Fruit fly (Drosophila melanogaster) whole organism, embryonic: ENCODE data around the gene D1.

Source experiments
- BEAF-32 ChIP-seq: fragments of 200-800 bp; sonication (Bioruptor generic); optimal IDR thresholded peaks from 3 replicates; lab custom pipeline; 2017; ENCODE audit warnings: missing biosample characterization, missing genetic modification characterization, mild to moderate bottlenecking, moderate library complexity, missing genetic modification reagents
- Blimp-1 ChIP-seq: fragments of 200-800 bp; sonication (Bioruptor generic); optimal IDR thresholded peaks from 3 replicates; lab custom pipeline; 2018; ENCODE audit warnings: missing biosample characterization, missing genetic modification characterization, mild to moderate bottlenecking, moderate library complexity, missing genetic modification reagents
- CG10321 ChIP-seq: fragments of 200-800 bp; sonication (Bioruptor generic); IDR thresholded peaks from 2 replicates; pipeline ENCODE4 v1.3.6; 2022; ENCODE audit warnings: missing biosample characterization, missing genetic modification characterization
- CG11560 ChIP-seq: fragments of 200-800 bp; sonication (Bioruptor generic); IDR thresholded peaks from 3 replicates; pipeline ENCODE4 v1.3.6; 2022; ENCODE audit warnings: missing biosample characterization, missing genetic modification characterization
- CG12299 ChIP-seq: fragments of 200-800 bp; sonication (Bioruptor generic); optimal IDR thresholded peaks from 2 replicates; lab custom pipeline; 2018; ENCODE audit warnings: missing biosample characterization, mild to moderate bottlenecking, missing genetic modification characterization
- CG13775 ChIP-seq: fragments of 200-800 bp; sonication (Bioruptor generic); optimal IDR thresholded peaks from 3 replicates; lab custom pipeline; 2017; ENCODE audit warnings: missing biosample characterization, mild to moderate bottlenecking, missing genetic modification characterization
- CG17568 ChIP-seq: fragments of 200-800 bp; sonication (Bioruptor generic); optimal IDR thresholded peaks from 2 replicates; lab custom pipeline; 2018; ENCODE audit warnings: missing biosample characterization, mild to moderate bottlenecking, missing genetic modification characterization, moderate library complexity
- CG17829 ChIP-seq: fragments of 200-800 bp; optimal IDR thresholded peaks from 2 replicates; lab custom pipeline; 2019; ENCODE audit warnings: missing biosample characterization, mild to moderate bottlenecking, missing genetic modification characterization, moderate library complexity
- CG17912 ChIP-seq: fragments of 200-800 bp; sonication (Bioruptor generic); optimal IDR thresholded peaks from 2 replicates; lab custom pipeline; 2018; ENCODE audit warnings: missing biosample characterization, mild to moderate bottlenecking, missing genetic modification characterization
- CG2116 ChIP-seq: fragments of 200-800 bp; sonication (Bioruptor generic); optimal IDR thresholded peaks from 3 replicates; lab custom pipeline; 2018; ENCODE audit warnings: missing biosample characterization, mild to moderate bottlenecking, missing genetic modification characterization
- CG2120 ChIP-seq: fragments of 200-800 bp; sonication (Bioruptor generic); optimal IDR thresholded peaks from 3 replicates; lab custom pipeline; 2016; ENCODE audit warnings: missing biosample characterization, missing genetic modification characterization
- CG2129 ChIP-seq: fragments of 200-800 bp; sonication (Bioruptor generic); IDR thresholded peaks from 2 replicates; pipeline ENCODE4 v1.3.6; 2022; ENCODE audit warnings: missing biosample characterization, missing genetic modification characterization; ENCODE audit not compliant: partially characterized antibody
- CG33557 ChIP-seq: fragments of 200-800 bp; sonication (Bioruptor generic); optimal IDR thresholded peaks from 2 replicates; lab custom pipeline; 2019; ENCODE audit warnings: missing biosample characterization, mild to moderate bottlenecking, missing genetic modification characterization, moderate library complexity
- CG3726 ChIP-seq: fragments of 200-800 bp; sonication (Bioruptor generic); IDR thresholded peaks from 3 replicates; pipeline ENCODE4, ENCODE4 v1.3.6; 2022; ENCODE audit warnings: missing biosample characterization, missing genetic modification characterization
- CG4328 ChIP-seq: fragments of 200-800 bp; sonication (Bioruptor generic); optimal IDR thresholded peaks from 3 replicates; lab custom pipeline; 2017; ENCODE audit warnings: missing biosample characterization, missing genetic modification reagents, missing genetic modification characterization
- CG6272 ChIP-seq: fragments of 200-800 bp; sonication (Bioruptor generic); IDR thresholded peaks from 2 replicates; pipeline ENCODE4 v1.3.6; 2022; ENCODE audit warnings: missing biosample characterization, missing genetic modification characterization
- CG7963 ChIP-seq: fragments of 200-800 bp; sonication (Bioruptor generic); IDR thresholded peaks from 3 replicates; pipeline ENCODE4 v1.3.6; 2022; ENCODE audit warnings: missing biosample characterization, missing genetic modification characterization; ENCODE audit not compliant: partially characterized antibody
- CG8290 ChIP-seq, 3 experiments: fragments of 200-800 bp; sonication (Bioruptor generic); optimal IDR thresholded peaks; 2 replicates each; lab custom pipeline; 2016 to 2019; ENCODE audit warnings: missing biosample characterization in 3 of 3, missing genetic modification characterization in 3 of 3, mild to moderate bottlenecking in 2 of 3, moderate library complexity in 1 of 3
- CG8924 ChIP-seq: fragments of 200-800 bp; optimal IDR thresholded peaks from 3 replicates; lab custom pipeline; 2019; ENCODE audit warnings: missing biosample characterization, mild to moderate bottlenecking, missing genetic modification characterization, moderate library complexity
- H2.0 ChIP-seq: fragments of 200-800 bp; sonication (Bioruptor generic); IDR thresholded peaks from 2 replicates; pipeline ENCODE4 v1.3.6; 2022; ENCODE audit warnings: missing biosample characterization, missing genetic modification characterization
- HmgZ ChIP-seq: fragments of 200-800 bp; sonication (Bioruptor generic); optimal IDR thresholded peaks from 2 replicates; lab custom pipeline; 2018; ENCODE audit warnings: missing biosample characterization, mild to moderate bottlenecking, missing genetic modification characterization
- Hsf ChIP-seq: fragments of 200-800 bp; sonication (Bioruptor generic); optimal IDR thresholded peaks from 3 replicates; lab custom pipeline; 2016; ENCODE audit warnings: missing biosample characterization, missing genetic modification characterization
- Jarid2 ChIP-seq: fragments of 200-800 bp; sonication (Bioruptor generic); optimal IDR thresholded peaks from 3 replicates; lab custom pipeline; 2017; ENCODE audit warnings: mild to moderate bottlenecking, missing biosample characterization, missing genetic modification reagents, missing genetic modification characterization
- Lhr ChIP-seq: fragments of 200-800 bp; sonication (Bioruptor generic); optimal IDR thresholded peaks from 3 replicates; lab custom pipeline; 2017; ENCODE audit warnings: mild to moderate bottlenecking, missing biosample characterization, missing genetic modification reagents, missing genetic modification characterization
- Meics ChIP-seq: fragments of 200-800 bp; sonication (Bioruptor generic); optimal IDR thresholded peaks from 2 replicates; lab custom pipeline; 2017; ENCODE audit warnings: missing biosample characterization, mild to moderate bottlenecking, missing genetic modification characterization
- NC2β ChIP-seq: fragments of 200-800 bp; sonication (Bioruptor generic); optimal IDR thresholded peaks from 2 replicates; lab custom pipeline; 2016; ENCODE audit warnings: missing biosample characterization, missing genetic modification characterization
- Nf-YB ChIP-seq: fragments of 200-800 bp; sonication (Bioruptor generic); optimal IDR thresholded peaks from 3 replicates; lab custom pipeline; 2019; ENCODE audit warnings: missing biosample characterization, mild to moderate bottlenecking, missing genetic modification characterization, moderate library complexity
- Scr ChIP-seq: fragments of 200-800 bp; sonication (Bioruptor generic); IDR thresholded peaks from 2 replicates; pipeline ENCODE4 v1.3.6; 2022; ENCODE audit warnings: missing biosample characterization, missing genetic modification characterization; ENCODE audit not compliant: partially characterized antibody
- Sox102F ChIP-seq: fragments of 200-800 bp; sonication (Bioruptor generic); optimal IDR thresholded peaks from 2 replicates; lab custom pipeline; 2018; ENCODE audit warnings: missing biosample characterization, mild to moderate bottlenecking, missing genetic modification characterization, moderate library complexity
- Stat92E ChIP-seq, 3 experiments: fragments of >200 bp in 2 of 3; fragments of 200-800 bp in 1 of 3; sonication (Bioruptor generic) in 1 of 3; optimal IDR thresholded peaks; 2 replicates each; lab custom pipeline; 2017 to 2019; ENCODE audit warnings: missing biosample characterization in 3 of 3, missing genetic modification characterization in 3 of 3, mild to moderate bottlenecking in 1 of 3, moderate library complexity in 1 of 3
- Taf1 ChIP-seq: fragments of 200-800 bp; sonication (Bioruptor generic); IDR thresholded peaks from 2 replicates; pipeline ENCODE4 v1.3.6; 2022; ENCODE audit warnings: missing biosample characterization, missing genetic modification characterization
- ato ChIP-seq: fragments of 200-800 bp; sonication (Bioruptor generic); IDR thresholded peaks from 2 replicates; pipeline ENCODE4 v1.3.6; 2022; ENCODE audit warnings: missing biosample characterization, missing genetic modification characterization; ENCODE audit not compliant: partially characterized antibody
- bab2 ChIP-seq: fragments of 200-800 bp; sonication (Bioruptor generic); optimal IDR thresholded peaks from 2 replicates; lab custom pipeline; 2016; ENCODE audit warnings: missing biosample characterization, missing genetic modification characterization
- bigmax ChIP-seq: fragments of 200-800 bp; sonication (Bioruptor generic); optimal IDR thresholded peaks from 2 replicates; lab custom pipeline; 2018; ENCODE audit warnings: missing biosample characterization, mild to moderate bottlenecking, missing genetic modification characterization
- bsh ChIP-seq, 2 experiments: fragments of 200-800 bp; sonication (Bioruptor generic); optimal IDR thresholded peaks; 2 replicates each; lab custom pipeline; 2017 to 2018; ENCODE audit warnings: mild to moderate bottlenecking in 2 of 2, missing biosample characterization in 2 of 2, missing genetic modification characterization in 2 of 2, moderate library complexity in 1 of 2
- croc ChIP-seq: fragments of 200-800 bp; sonication (Bioruptor generic); conservative IDR thresholded peaks from 3 replicates; pipeline ENCODE4 v1.3.6; 2022; ENCODE audit warnings: missing biosample characterization, missing genetic modification characterization
- dpn ChIP-seq, 2 experiments: fragments of 200-800 bp; sonication (Bioruptor generic); optimal IDR thresholded peaks; 3 replicates each; lab custom pipeline; 2016; ENCODE audit warnings: missing biosample characterization in 2 of 2, missing genetic modification characterization in 2 of 2
- fd3F ChIP-seq: fragments of 200-800 bp; sonication (Bioruptor generic); optimal IDR thresholded peaks from 2 replicates; lab custom pipeline; 2018; ENCODE audit warnings: missing biosample characterization, mild to moderate bottlenecking, missing genetic modification characterization, moderate library complexity
- jigr1 ChIP-seq: fragments of 200-800 bp; sonication (Bioruptor generic); IDR thresholded peaks from 3 replicates; pipeline ENCODE4 v1.3.6; 2022; ENCODE audit warnings: missing biosample characterization, missing genetic modification characterization
- nerfin-2 ChIP-seq: fragments of 200-800 bp; sonication (Bioruptor generic); IDR thresholded peaks from 2 replicates; pipeline ENCODE4 v1.3.6; 2022; ENCODE audit warnings: missing biosample characterization, missing genetic modification characterization; ENCODE audit not compliant: partially characterized antibody
- onecut ChIP-seq: fragments of 200-800 bp; sonication (Bioruptor generic); IDR thresholded peaks from 2 replicates; pipeline ENCODE4 v1.3.6; 2022; ENCODE audit warnings: missing biosample characterization, missing genetic modification characterization
- org-1 ChIP-seq: fragments of 200-800 bp; sonication (Bioruptor generic); optimal IDR thresholded peaks from 2 replicates; lab custom pipeline; 2017; ENCODE audit warnings: missing biosample characterization, missing genetic modification characterization
- pum ChIP-seq: fragments of 200-800 bp; sonication (Bioruptor generic); optimal IDR thresholded peaks from 2 replicates; lab custom pipeline; 2016; ENCODE audit warnings: missing biosample characterization, missing genetic modification characterization
- ranshi ChIP-seq: fragments of 200-800 bp; sonication (Bioruptor generic); IDR thresholded peaks from 2 replicates; pipeline ENCODE4 v1.3.6; 2022; ENCODE audit warnings: missing biosample characterization, missing genetic modification characterization
- rib ChIP-seq: fragments of 200-800 bp; sonication (Bioruptor generic); IDR thresholded peaks from 2 replicates; pipeline ENCODE4 v1.3.6; 2022; ENCODE audit warnings: missing biosample characterization, missing genetic modification characterization
- tna ChIP-seq: fragments of 200-800 bp; sonication (Bioruptor generic); IDR thresholded peaks from 2 replicates; pipeline ENCODE4 v1.3.6; 2022; ENCODE audit warnings: missing biosample characterization, missing genetic modification characterization; ENCODE audit not compliant: partially characterized antibody
- wor ChIP-seq: fragments of 200-800 bp; sonication (Bioruptor generic); IDR thresholded peaks from 2 replicates; pipeline ENCODE4 v1.3.6; 2022; ENCODE audit warnings: missing biosample characterization, missing genetic modification characterization
- yki ChIP-seq: fragments of >200 bp; optimal IDR thresholded peaks from 3 replicates; lab custom pipeline; 2018

The D1 gene

dm6 chr3R:9245576-9246200 lies 5.2 kb upstream of the D1 start, which contains the start of gene Vps15 (continued):
- TF ChIP-seq Stat92E (GFP tag; optimal IDR thresholded peaks at IDR 0.05; lab: Kevin White, UChicago) (peak in 1 of 3 experiments; percentile 77), yki (lab: Kevin White, UChicago) (no peak), ato (GFP tag; lab: Robert Waterston, UW) (no peak; the same call in 1 of the 2 replicates), Hsf (GFP tag; lab: Kevin White, UChicago) (peak; percentile 76), HmgZ (peak; percentile 85), CG10321 (no peak), CG7963 (GFP tag; lab: Robert Waterston, UW) (peak; percentile 70), Nf-YB (GFP tag; lab: Kevin White, UChicago) (peak; percentile 65), rib (GFP tag; lab: Robert Waterston, UW) (no peak), croc (GFP tag; lab: Robert Waterston, UW) (no peak; the same call in 2 of the 3 replicates), dpn (GFP tag; optimal IDR thresholded peaks at IDR 0.05; lab: Kevin White, UChicago) (peak; percentile 50 to 72), CG13775 (GFP tag; lab: Kevin White, UChicago) (peak; percentile 47), bsh (GFP tag; optimal IDR thresholded peaks at IDR 0.05; lab: Kevin White, UChicago) (peak in 1 of 2 experiments; percentile 82), CG6272 (GFP tag; lab: Robert Waterston, UW) (peak; percentile 55), Sox102F (peak; percentile 83), Blimp-1 (GFP tag; lab: Kevin White, UChicago) (peak; percentile 81), bigmax (GFP tag; lab: Kevin White, UChicago) (no peak), CG8290 (GFP tag; optimal IDR thresholded peaks at IDR 0.05; lab: Kevin White, UChicago) (peak; percentile 59), CG8290 (tag; optimal IDR thresholded peaks at IDR 0.05; lab: Kevin White, UChicago) (no peak), fd3F (peak; percentile 70), CG2116 (GFP tag; lab: Kevin White, UChicago) (peak; percentile 94), CG2120 (peak; percentile 88), CG17829 (tag; lab: Kevin White, UChicago) (peak; percentile 88), CG17568 (GFP tag; lab: Kevin White, UChicago) (peak; percentile 61), ranshi (GFP tag; lab: Robert Waterston, UW) (peak; percentile 64), Scr (GFP tag; lab: Robert Waterston, UW) (peak; percentile 91), CG2129 (GFP tag; lab: Robert Waterston, UW) (peak; percentile 85), pum (GFP tag; lab: Kevin White, UChicago) (peak; percentile 67), wor (GFP tag; lab: Robert Waterston, UW) (no peak; the same call in 1 of the 2 replicates), CG3726 (GFP tag; lab: Robert Waterston, UW) (0 out of 3 replicates have a peak, but pooled peaks have one; percentile 37), Jarid2 (no peak), onecut (GFP tag; lab: Robert Waterston, UW) (peak; percentile 63), CG4328 (peak; percentile 2), org-1 (peak; percentile 4), nerfin-2 (GFP tag; lab: Robert Waterston, UW) (peak; percentile 84), BEAF-32 (peak; percentile 83), CG17912 (GFP tag; lab: Kevin White, UChicago) (no peak), jigr1 (no peak), Taf1 (GFP tag; lab: Robert Waterston, UW) (peak; percentile 61), CG8924 (tag; lab: Kevin White, UChicago) (peak; percentile 82), H2.0 (GFP tag; lab: Robert Waterston, UW) (peak; percentile 48), Meics (peak; percentile 81), tna (GFP tag; lab: Robert Waterston, UW) (peak; percentile 77; the same call in 1 of the 2 replicates), CG33557 (GFP tag; lab: Kevin White, UChicago) (peak; percentile 72), CG12299 (tag; lab: Kevin White, UChicago) (peak; percentile 77), CG11560 (no peak), Lhr (GFP tag; lab: Kevin White, UChicago) (peak; percentile 19), bab2 (GFP tag; lab: Kevin White, UChicago) (peak; percentile 67), NC2β (GFP tag; lab: Kevin White, UChicago) (peak; percentile 50)
